Fruit fly (Drosophila melanogaster): ENCODE results near the gene CG42470.

The CG42470 gene

dm6 chr2L:11737648-11738047, 15.7 kb downstream of the CG42470 start (continued):
- TF ChIP-seq cwo (GFP tag; optimal IDR thresholded peaks at IDR 0.05) = peak; percentile 81
- TF ChIP-seq CG12659 (GFP tag; optimal IDR thresholded peaks at IDR 0.05) = no peak
- no peak for TF ChIP-seq klu (GFP tag; IDR thresholded peaks at IDR 0.05)
- TF ChIP-seq CG11723 (GFP tag; optimal IDR thresholded peaks at IDR 0.05) = no peak
- TF ChIP-seq CG34376 (GFP tag; optimal IDR thresholded peaks at IDR 0.05) = peak; percentile 17
- no peak for TF ChIP-seq CG10431 (GFP tag; optimal IDR thresholded peaks at IDR 0.05)

- TF ChIP-seq CG3726 (GFP tag; IDR thresholded peaks at IDR 0.05) (no peak), cato (GFP tag; optimal IDR thresholded peaks at IDR 0.05; ENCODE audit: borderline replicate concordance) (no peak), Ets65A (GFP tag) (no peak), HLH3B (GFP tag; IDR thresholded peaks at IDR 0.05) (no peak), Antp (GFP tag; optimal IDR thresholded peaks at IDR 0.05) (no peak), CG2116 (GFP tag; optimal IDR thresholded peaks at IDR 0.05) (no peak), Hmx (GFP tag; optimal IDR thresholded peaks at IDR 0.05) (no peak), lmd (GFP tag; IDR thresholded peaks at IDR 0.05) (no peak), br (optimal IDR thresholded peaks at IDR 0.05) (no peak), run (tag; optimal IDR thresholded peaks at IDR 0.05) (peak; percentile 39), Hr51 (GFP tag; optimal IDR thresholded peaks at IDR 0.05) (peak in 1 of 2 experiments; percentile 53), CG2120 (GFP tag; optimal IDR thresholded peaks at IDR 0.05) (no peak), Vsx1 (GFP tag; optimal IDR thresholded peaks at IDR 0.05) (peak; percentile 57), CG31441 (GFP tag; IDR thresholded peaks at IDR 0.05) (0 out of 2 replicates have a peak, but pooled peaks have one; percentile 29), bowl (GFP tag; IDR thresholded peaks at IDR 0.05) (no peak), CG15011 (GFP tag; optimal IDR thresholded peaks at IDR 0.05) (no peak), CG6683 (GFP tag; optimal IDR thresholded peaks at IDR 0.05) (no peak), sisA (GFP tag; IDR thresholded peaks at IDR 0.05) (no peak), CG4617 (GFP tag; optimal IDR thresholded peaks at IDR 0.05; ENCODE audit: borderline replicate concordance) (no peak), wdn (GFP tag; IDR thresholded peaks at IDR 0.05) (no peak), CG12391 (tag; optimal IDR thresholded peaks at IDR 0.05) (no peak), amos (GFP tag; IDR thresholded peaks at IDR 0.05; ENCODE audit: partially characterized antibody) (no peak), vnd (GFP tag; IDR thresholded peaks at IDR 0.05; ENCODE audit: partially characterized antibody) (no peak), CG10979 (tag; optimal IDR thresholded peaks at IDR 0.05) (no peak), CG3995 (GFP tag; optimal IDR thresholded peaks at IDR 0.05) (no peak), CG12155 (GFP tag; optimal IDR thresholded peaks at IDR 0.05) (no peak), CG4404 (GFP tag; IDR thresholded peaks at IDR 0.05) (no peak), CG12104 (GFP tag; optimal IDR thresholded peaks at IDR 0.05) (no peak), chn (GFP tag; optimal IDR thresholded peaks at IDR 0.05) (no peak), Fer3 (tag; optimal IDR thresholded peaks at IDR 0.05) (peak; percentile 23), CG8924 (tag; optimal IDR thresholded peaks at IDR 0.05) (peak; percentile 12), CG4820 (GFP tag; optimal IDR thresholded peaks at IDR 0.05) (no peak), Ravus (GFP tag; IDR thresholded peaks at IDR 0.05) (no peak), Sox102F (GFP tag; optimal IDR thresholded peaks at IDR 0.05) (no peak), Dref (GFP tag; IDR thresholded peaks at IDR 0.05) (no peak), wek (GFP tag; optimal IDR thresholded peaks at IDR 0.05) (peak; percentile 54), CG8359 (GFP tag; optimal IDR thresholded peaks at IDR 0.05; ENCODE audit: borderline replicate concordance) (peak; percentile 38), CG1832 (GFP tag; optimal IDR thresholded peaks at IDR 0.05) (no peak), her (GFP tag; optimal IDR thresholded peaks at IDR 0.05) (no peak), CG17829 (tag; optimal IDR thresholded peaks at IDR 0.05) (no peak), Atf-2 (GFP tag; optimal IDR thresholded peaks at IDR 0.05) (no peak), slou (GFP tag; optimal IDR thresholded peaks at IDR 0.05) (no peak), CG9817 (tag; optimal IDR thresholded peaks at IDR 0.05) (peak; percentile 27), prd (optimal IDR thresholded peaks at IDR 0.05) (no peak), prd (GFP tag; IDR thresholded peaks at IDR 0.05) (no peak)
These were observed 17.4 kb downstream of the CG42470 start for dm6 chr2L:11735975-11736374.

Data from whole organism, embryonic.